Worm (Caenorhabditis elegans): ENCODE measurements around the gene Y73B6BL.37.

Gene Y73B6BL.37

ce11 chrIV:6526522-6526921 lies 39.4 kb downstream of the Y73B6BL.37 start:
- TF ChIP-seq nhr-237 (tag; optimal IDR thresholded peaks at IDR 0.05) (no peak), daf-12 (tag; optimal IDR thresholded peaks at IDR 0.05) (no peak), fkh-2 (tag; optimal IDR thresholded peaks at IDR 0.05) (no peak), ztf-11 (tag; optimal IDR thresholded peaks at IDR 0.05) (no peak), egl-27 (tag; optimal IDR thresholded peaks at IDR 0.05) (no peak), lin-39 (tag; optimal IDR thresholded peaks at IDR 0.05) (no peak), pqm-1 (tag; optimal IDR thresholded peaks at IDR 0.05) (no peak), nfya-1 (tag; optimal IDR thresholded peaks at IDR 0.05; ENCODE audit: insufficient read depth) (no peak), nhr-67 (tag; optimal IDR thresholded peaks at IDR 0.05) (no peak), ZK546.5 (tag; optimal IDR thresholded peaks at IDR 0.05) (no peak), ceh-16 (tag; optimal IDR thresholded peaks at IDR 0.05) (no peak)

- TF ChIP-seq nhr-67 (tag; optimal IDR thresholded peaks at IDR 0.05) (no peak), egl-5 (tag; optimal IDR thresholded peaks at IDR 0.05) (no peak), ZK546.5 (tag; optimal IDR thresholded peaks at IDR 0.05) (no peak), nhr-23 (tag; optimal IDR thresholded peaks at IDR 0.05) (no peak), lin-15B (tag; optimal IDR thresholded peaks at IDR 0.05) (no peak), fkh-10 (GFP tag; optimal IDR thresholded peaks at IDR 0.05) (no peak), nhr-12 (tag; optimal IDR thresholded peaks at IDR 0.05) (no peak)
Measured at ce11 chrIV:6528202-6528601, 41.1 kb downstream of the Y73B6BL.37 start.

- TF ChIP-seq nhr-12 (tag; optimal IDR thresholded peaks at IDR 0.05) (no peak), eor-1 (tag; optimal IDR thresholded peaks at IDR 0.05) (no peak), hmg-11 (tag; optimal IDR thresholded peaks at IDR 0.05) (no peak), fkh-10 (GFP tag; optimal IDR thresholded peaks at IDR 0.05) (no peak), jun-1 (tag; optimal IDR thresholded peaks at IDR 0.05) (no peak), ceh-28 (tag; optimal IDR thresholded peaks at IDR 0.05) (no peak), snpc-4 (tag; optimal IDR thresholded peaks at IDR 0.05) (no peak), egl-5 (tag; optimal IDR thresholded peaks at IDR 0.05) (no peak), lsy-12 (tag; optimal IDR thresholded peaks at IDR 0.05) (no peak), lin-39 (tag; optimal IDR thresholded peaks at IDR 0.05) (no peak), ceh-16 (tag; optimal IDR thresholded peaks at IDR 0.05) (no peak), nhr-76 (tag; optimal IDR thresholded peaks at IDR 0.05) (no peak), fkh-2 (tag; optimal IDR thresholded peaks at IDR 0.05) (no peak), lin-15B (tag; optimal IDR thresholded peaks at IDR 0.05) (no peak), unc-62 (GFP tag; optimal IDR thresholded peaks at IDR 0.05) (no peak), R02D3.7 (tag; optimal IDR thresholded peaks at IDR 0.05) (no peak), tbx-2 (tag; optimal IDR thresholded peaks at IDR 0.05) (no peak), elt-3 (tag; optimal IDR thresholded peaks at IDR 0.05) (no peak), sea-2 (GFP tag; optimal IDR thresholded peaks at IDR 0.05) (no peak)
Measured at ce11 chrIV:6529832-6530231, 42.7 kb downstream of the Y73B6BL.37 start.

- TF ChIP-seq ZK546.5 (tag; optimal IDR thresholded peaks at IDR 0.05) (no peak), ama-1 (optimal IDR thresholded peaks at IDR 0.05) (no peak), daf-12 (tag; optimal IDR thresholded peaks at IDR 0.05) (no peak), unc-62 (GFP tag; optimal IDR thresholded peaks at IDR 0.05) (no peak), nhr-237 (tag; optimal IDR thresholded peaks at IDR 0.05) (no peak), lsy-12 (tag; optimal IDR thresholded peaks at IDR 0.05) (no peak), R02D3.7 (tag; optimal IDR thresholded peaks at IDR 0.05) (no peak), pha-4 (tag; optimal IDR thresholded peaks at IDR 0.05) (no peak)
Measured at ce11 chrIV:6531450-6531849, 44.3 kb downstream of the Y73B6BL.37 start, which contains the start of gene C01G5.4. Gene C01G5.4, plus strand, starts transcription at chrIV:6531750.

- TF ChIP-seq elt-2 (tag; optimal IDR thresholded peaks at IDR 0.05) = no peak
- TF ChIP-seq tbx-2 (tag; optimal IDR thresholded peaks at IDR 0.05) = no peak
- TF ChIP-seq fos-1 (tag; optimal IDR thresholded peaks at IDR 0.05) = no peak
- no peak for TF ChIP-seq zag-1 (tag; optimal IDR thresholded peaks at IDR 0.05)
- no peak for TF ChIP-seq elt-1 (tag; optimal IDR thresholded peaks at IDR 0.05)
- no peak for TF ChIP-seq pqm-1 (tag; optimal IDR thresholded peaks at IDR 0.05)
- no peak for TF ChIP-seq lin-15B (tag; optimal IDR thresholded peaks at IDR 0.05)
- no peak for TF ChIP-seq jun-1 (tag; optimal IDR thresholded peaks at IDR 0.05)
- TF ChIP-seq nhr-67 (tag; optimal IDR thresholded peaks at IDR 0.05) = no peak
- no peak for TF ChIP-seq sea-2 (GFP tag; optimal IDR thresholded peaks at IDR 0.05)
- no peak for TF ChIP-seq ceh-28 (tag; optimal IDR thresholded peaks at IDR 0.05)
- no peak for TF ChIP-seq nhr-11 (tag; optimal IDR thresholded peaks at IDR 0.05)
- no peak for TF ChIP-seq aly-2 (tag; optimal IDR thresholded peaks at IDR 0.05)
- TF ChIP-seq nhr-12 (tag; optimal IDR thresholded peaks at IDR 0.05) = no peak
Measured at ce11 chrIV:6535908-6536307, 48.8 kb downstream of the Y73B6BL.37 start, which contains the start of gene C01G5.3. Gene C01G5.3, plus strand, starts transcription at chrIV:6536208.
